Worm (Caenorhabditis elegans) whole organism, L4 larva: Measurements from ENCODE around the gene C01G10.9.
A peak's percentile ranks its signal among the peaks of the same experiment; 100 is the strongest.
"Not testable (repeated sequence)": the region's sequence is repeated elsewhere in the genome, so short reads cannot be mapped to it uniquely, and the experiment has no call there.

Experiments used
- F10B5.3 ChIP-seq: sonication (generic microtip); optimal IDR thresholded peaks from 2 replicates; lab custom pipeline; 2016; ENCODE audit warnings: mild to moderate bottlenecking, missing genetic modification characterization, missing compliant biosample characterization
- F26F4.8 ChIP-seq: fragments of 200-800 bp; sonication (Bioruptor generic); conservative IDR thresholded peaks from 2 replicates; pipeline ENCODE4 v1.3.6; 2022; ENCODE audit warnings: missing genetic modification characterization, missing compliant biosample characterization
- F49E8.2 ChIP-seq: sonication (generic microtip); optimal IDR thresholded peaks from 2 replicates; lab custom pipeline; 2016; ENCODE audit warnings: missing compliant biosample characterization, mild to moderate bottlenecking, missing genetic modification characterization, borderline replicate concordance
- T26A8.4 ChIP-seq: fragments of 200-800 bp; sonication (Bioruptor generic); IDR thresholded peaks from 2 replicates; pipeline ENCODE4 v1.3.6; 2022; ENCODE audit warnings: missing genetic modification characterization, missing compliant biosample characterization
- Y5F2A.4 ChIP-seq: fragments of 200-800 bp; sonication (Bioruptor generic); optimal IDR thresholded peaks from 2 replicates; lab custom pipeline; 2018; ENCODE audit warnings: mild to moderate bottlenecking, missing genetic modification characterization, missing compliant biosample characterization
- attf-4 ChIP-seq: sonication (generic microtip); optimal IDR thresholded peaks from 3 replicates; lab custom pipeline; 2017; ENCODE audit warnings: missing biosample characterization, missing genetic modification characterization
- ceh-28 ChIP-seq: fragments of 150-350 bp; optimal IDR thresholded peaks from 2 replicates; lab custom pipeline; 2014; ENCODE audit warnings: missing biosample characterization, missing genetic modification reagents, missing genetic modification characterization
- ceh-32 ChIP-seq: sonication (generic microtip); optimal IDR thresholded peaks from 2 replicates; lab custom pipeline; 2016; ENCODE audit warnings: mild to moderate bottlenecking, missing genetic modification characterization, missing compliant biosample characterization; ENCODE audit not compliant: poor library complexity
- ceh-44 ChIP-seq: fragments of 200-800 bp; sonication (Bioruptor generic); IDR thresholded peaks from 2 replicates; pipeline ENCODE4 v1.3.6; 2022; ENCODE audit warnings: missing genetic modification reagents, missing genetic modification characterization, missing compliant biosample characterization
- daf-12 ChIP-seq: fragments of 150-350 bp; optimal IDR thresholded peaks from 2 replicates; lab custom pipeline; 2014; ENCODE audit warnings: missing biosample characterization, missing genetic modification reagents, missing genetic modification characterization
- daf-16 ChIP-seq, 3 experiments: sonication (generic microtip); optimal IDR thresholded peaks; 2 replicates each; lab custom pipeline; 2016 to 2017; ENCODE audit warnings: missing genetic modification characterization in 3 of 3, missing genetic modification reagents in 3 of 3, mild to moderate bottlenecking in 2 of 3, missing compliant biosample characterization in 2 of 3, missing biosample characterization in 1 of 3, moderate library complexity in 1 of 3
- daf-19 ChIP-seq: fragments of 200-800 bp; sonication (Bioruptor generic); conservative IDR thresholded peaks from 2 replicates; pipeline ENCODE4 v1.3.6; 2022; ENCODE audit warnings: missing genetic modification characterization, missing compliant biosample characterization
- dmd-6 ChIP-seq: fragments of 200-800 bp; sonication (Bioruptor generic); IDR thresholded peaks from 2 replicates; pipeline ENCODE4 v1.3.6; 2022; ENCODE audit warnings: missing genetic modification reagents, missing genetic modification characterization, missing compliant biosample characterization
- duxl-1 ChIP-seq: sonication (generic microtip); optimal IDR thresholded peaks from 2 replicates; lab custom pipeline; 2016; ENCODE audit warnings: mild to moderate bottlenecking, missing genetic modification characterization, moderate library complexity, missing compliant biosample characterization; ENCODE audit not compliant: poor library complexity
- dve-1 ChIP-seq: sonication (generic microtip); optimal IDR thresholded peaks from 2 replicates; lab custom pipeline; 2017; ENCODE audit warnings: antibody characterized with exemption, mild to moderate bottlenecking, missing genetic modification characterization, missing compliant biosample characterization; ENCODE audit not compliant: insufficient read depth
- fos-1 ChIP-seq: fragments of 150-350 bp; optimal IDR thresholded peaks from 2 replicates; lab custom pipeline; 2014; ENCODE audit warnings: missing biosample characterization, missing genetic modification characterization
- hlh-30 ChIP-seq: sonication (generic microtip); optimal IDR thresholded peaks from 2 replicates; lab custom pipeline; 2017; ENCODE audit warnings: antibody characterized with exemption, mild to moderate bottlenecking, missing genetic modification characterization, missing compliant biosample characterization; ENCODE audit not compliant: insufficient read depth
- lin-13 ChIP-seq: fragments of 150-350 bp; optimal IDR thresholded peaks from 2 replicates; lab custom pipeline; 2014; ENCODE audit warnings: missing biosample characterization, missing genetic modification reagents, missing genetic modification characterization
- lin-15B ChIP-seq: fragments of 150-350 bp; sonication (generic microtip); optimal IDR thresholded peaks from 3 replicates; lab custom pipeline; 2014; ENCODE audit warnings: missing biosample characterization, missing genetic modification characterization
- lin-29 ChIP-seq: fragments of 200-800 bp; sonication (Bioruptor generic); IDR thresholded peaks from 2 replicates; pipeline ENCODE4 v1.3.6; 2022; ENCODE audit warnings: missing genetic modification reagents, missing genetic modification characterization, missing compliant biosample characterization
- mes-2 ChIP-seq: sonication (generic microtip); optimal IDR thresholded peaks from 2 replicates; lab custom pipeline; 2016; ENCODE audit warnings: missing genotype, mild to moderate bottlenecking, missing genetic modification characterization, missing compliant biosample characterization; ENCODE audit not compliant: poor library complexity, severe bottlenecking
- nhr-10 ChIP-seq: fragments of 150-350 bp; optimal IDR thresholded peaks from 2 replicates; lab custom pipeline; 2014; ENCODE audit warnings: missing biosample characterization, missing genetic modification characterization
- nhr-237 ChIP-seq: sonication (generic microtip); optimal IDR thresholded peaks from 2 replicates; lab custom pipeline; 2017; ENCODE audit warnings: missing biosample characterization, missing genetic modification characterization
- nhr-48 ChIP-seq: sonication (generic microtip); optimal IDR thresholded peaks from 2 replicates; lab custom pipeline; 2016; ENCODE audit warnings: mild to moderate bottlenecking, missing genetic modification characterization, missing compliant biosample characterization
- php-3 ChIP-seq: fragments of 200-800 bp; sonication (Bioruptor generic); IDR thresholded peaks from 2 replicates; pipeline ENCODE4 v1.3.6; 2022; ENCODE audit warnings: missing genetic modification reagents, missing genetic modification characterization, missing compliant biosample characterization
- pqm-1 ChIP-seq: sonication (generic microtip); optimal IDR thresholded peaks from 2 replicates; lab custom pipeline; 2017; ENCODE audit warnings: missing biosample characterization, missing genetic modification characterization
- rbr-2 ChIP-seq: sonication (generic microtip); optimal IDR thresholded peaks from 2 replicates; lab custom pipeline; 2016; ENCODE audit warnings: missing genotype, missing genetic modification characterization, missing compliant biosample characterization
- saeg-2 ChIP-seq: fragments of 200-800 bp; sonication (Bioruptor generic); IDR thresholded peaks from 2 replicates; pipeline ENCODE4 v1.3.6; 2022; ENCODE audit warnings: missing genetic modification reagents, missing genetic modification characterization, missing compliant biosample characterization
- skn-1 ChIP-seq: fragments of 150-350 bp; optimal IDR thresholded peaks from 2 replicates; lab custom pipeline; 2014; ENCODE audit warnings: missing biosample characterization, missing genetic modification characterization
- snpc-1.2 ChIP-seq: fragments of 200-800 bp; sonication (Bioruptor generic); IDR thresholded peaks from 2 replicates; pipeline ENCODE4 v1.3.6; 2022; ENCODE audit warnings: missing genetic modification reagents, missing genetic modification characterization, missing compliant biosample characterization
- snpc-4 ChIP-seq: fragments of 150-350 bp; optimal IDR thresholded peaks from 2 replicates; lab custom pipeline; 2014; ENCODE audit warnings: missing biosample characterization, missing genetic modification characterization
- vab-7 ChIP-seq: fragments of 200-800 bp; sonication (Bioruptor generic); IDR thresholded peaks from 2 replicates; pipeline ENCODE4 v1.3.6; 2022; ENCODE audit warnings: missing genetic modification reagents, missing genetic modification characterization, missing compliant biosample characterization
- zag-1 ChIP-seq: fragments of 150-350 bp; optimal IDR thresholded peaks from 2 replicates; lab custom pipeline; 2014; ENCODE audit warnings: missing biosample characterization, missing genetic modification characterization
- zfp-3 ChIP-seq: fragments of 200-800 bp; sonication (Bioruptor generic); conservative IDR thresholded peaks from 2 replicates; pipeline ENCODE4 v1.3.6; 2022; ENCODE audit warnings: missing genetic modification reagents, missing genetic modification characterization, missing compliant biosample characterization

The C01G10.9 gene

DNA sequence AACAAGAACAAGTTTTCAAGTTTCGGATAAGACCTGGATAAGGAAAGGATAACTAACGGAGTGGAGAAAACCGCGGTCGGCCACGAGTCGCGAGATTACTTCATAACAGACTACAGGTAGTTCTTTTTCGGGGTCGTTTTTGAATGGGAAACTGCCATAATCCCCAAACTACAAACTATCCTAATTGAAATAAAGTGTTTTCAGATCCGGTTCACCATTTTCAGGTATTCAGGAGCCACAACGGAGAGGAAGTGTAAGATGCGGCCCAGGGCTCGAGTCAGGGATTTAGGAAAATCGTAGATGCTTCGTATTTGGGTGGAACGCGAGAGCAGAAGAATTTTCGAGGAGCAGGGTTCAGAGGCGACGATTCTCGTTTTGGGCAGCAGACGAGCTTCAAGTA lies 33.6 kb downstream of the C01G10.9 start, which contains the start of gene T01G5.8:
Gene T01G5.8 (plus strand): TSS at position 301 of the 400 bp plus-strand sequence.
- TF ChIP-seq lin-15B (tag; lab: Kevin White, UChicago); attf-4; vab-7 (GFP tag; lab: Robert Waterston, UW): not testable (repeated sequence)

DNA sequence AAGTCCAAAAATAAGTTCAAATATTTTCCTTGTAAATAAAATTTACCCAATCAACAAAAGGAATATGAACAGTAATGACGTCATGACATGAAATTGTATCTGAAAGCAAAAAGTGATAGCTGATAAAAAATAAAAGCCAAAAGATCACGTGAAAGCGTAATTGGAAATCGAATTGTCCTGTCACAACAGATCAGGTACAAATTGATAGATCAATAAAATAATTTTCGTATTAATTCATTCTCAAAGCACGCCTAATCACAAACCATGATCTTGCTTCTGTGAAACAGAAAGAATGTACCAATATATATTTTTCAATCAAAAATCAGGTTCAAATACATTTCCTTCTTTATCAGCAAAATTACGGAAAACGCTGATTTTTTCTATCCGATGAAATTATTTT lies 37.2 kb downstream of the C01G10.9 start, which contains the start of gene flor-1:
Gene flor-1 (minus strand): TSS at position 101 of the 400 bp plus-strand sequence.
- peak; percentile 20 for TF ChIP-seq dve-1 (tag; lab: Kevin White, UChicago)
- TF ChIP-seq daf-12 (tag; lab: Kevin White, UChicago) = no peak
- TF ChIP-seq, all 104 proteins: peak for 1

DNA sequence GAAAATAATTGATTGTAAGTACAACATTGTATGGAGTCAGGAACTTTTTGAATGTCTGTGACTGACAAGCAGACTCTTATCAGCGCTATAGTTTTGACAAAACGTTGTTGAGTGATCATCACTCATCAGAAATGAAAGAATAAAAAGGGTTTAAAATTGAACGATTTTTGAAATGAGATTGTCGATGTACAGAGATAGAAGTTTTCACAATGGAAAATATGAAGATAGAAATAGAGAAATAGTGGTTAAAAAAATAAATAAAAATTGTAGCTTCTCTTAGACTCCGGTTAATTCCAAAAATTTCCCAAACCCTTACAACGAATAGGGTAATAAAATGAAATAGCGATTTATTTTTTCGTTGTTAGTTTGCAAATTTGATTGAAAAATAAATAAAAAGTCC lies 42.8 kb downstream of the C01G10.9 start, which contains the start of gene ugt-30:
Gene ugt-30 (minus strand): TSS at position 101 of the 400 bp plus-strand sequence.
- peak; percentile 40; the same call in 1 of the 2 replicates for TF ChIP-seq dmd-6 (GFP tag; lab: Robert Waterston, UW)

DNA sequence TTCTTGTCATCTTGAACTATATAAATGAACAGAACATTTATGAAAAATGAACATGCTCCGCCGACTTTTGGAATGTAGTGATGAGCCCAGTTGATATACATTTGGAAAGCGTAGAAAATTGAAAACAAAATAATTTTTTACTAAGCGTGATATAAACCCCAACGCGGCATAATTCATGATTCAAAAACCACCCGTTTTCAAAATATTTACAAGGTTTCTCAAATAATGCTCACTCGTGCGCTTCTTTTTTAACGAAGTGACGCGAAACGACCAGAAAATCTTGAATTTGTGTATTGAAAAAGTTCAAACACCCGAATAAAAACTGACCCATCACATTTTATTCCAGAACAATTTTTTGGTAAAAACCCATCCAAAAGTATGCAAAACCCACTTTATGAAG lies 45.1 kb downstream of the C01G10.9 start, which contains the start of gene srj-27:
Gene srj-27 (minus strand): TSS at position 101 of the 400 bp plus-strand sequence.
- no peak for TF ChIP-seq ceh-32
- no peak for TF ChIP-seq F26F4.8 (GFP tag; lab: Robert Waterston, UW)
- no peak for TF ChIP-seq T26A8.4 (GFP tag; lab: Robert Waterston, UW)
- TF ChIP-seq saeg-2 (GFP tag; lab: Robert Waterston, UW) = no peak
- no peak for TF ChIP-seq php-3 (GFP tag; lab: Robert Waterston, UW)
- no peak for TF ChIP-seq mes-2 (tag; lab: Kevin White, UChicago)
- no peak for TF ChIP-seq ceh-28 (tag; lab: Kevin White, UChicago)
- TF ChIP-seq nhr-10 (tag; lab: Kevin White, UChicago) = no peak
- no peak for TF ChIP-seq attf-4
- no peak for TF ChIP-seq lin-29 (GFP tag; lab: Robert Waterston, UW)
- TF ChIP-seq F49E8.2 = no peak
- no peak for TF ChIP-seq lin-15B (tag; lab: Kevin White, UChicago)
- TF ChIP-seq duxl-1 = no peak
- no peak for TF ChIP-seq rbr-2 (tag; lab: Kevin White, UChicago)
- no peak for TF ChIP-seq zfp-3 (GFP tag; lab: Robert Waterston, UW)
- no peak for TF ChIP-seq nhr-48 (tag; lab: Kevin White, UChicago)
- no peak for TF ChIP-seq hlh-30 (tag; lab: Kevin White, UChicago)
- no peak for TF ChIP-seq Y5F2A.4 (GFP tag; lab: Kevin White, UChicago)
- TF ChIP-seq ceh-44 = no peak
- TF ChIP-seq pqm-1 = no peak

DNA sequence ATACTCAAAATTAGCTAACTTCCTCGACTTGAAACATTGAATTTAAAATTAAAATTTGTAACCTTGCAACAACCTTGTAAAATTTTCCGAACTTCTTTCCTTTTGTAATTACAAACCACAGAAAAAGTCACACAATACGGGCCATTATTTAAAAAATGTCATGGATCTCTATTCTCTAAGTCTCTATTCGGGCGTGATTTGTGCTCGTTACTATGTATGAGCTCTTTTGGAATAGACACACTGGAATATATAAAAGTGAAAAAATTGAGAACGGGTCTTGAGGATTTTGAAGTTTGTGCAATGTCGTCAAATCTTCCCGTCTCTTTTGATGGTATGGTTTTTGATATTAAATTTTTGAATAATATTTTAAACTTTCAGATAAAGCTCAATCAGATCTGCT lies 45.6 kb downstream of the C01G10.9 start, which contains the start of gene srr-7:
Gene srr-7 (plus strand): TSS at position 301 of the 400 bp plus-strand sequence.
- TF ChIP-seq skn-1 (no peak), F10B5.3 (tag; lab: Kevin White, UChicago) (no peak), T26A8.4 (GFP tag; lab: Robert Waterston, UW) (no peak), daf-16 (GFP tag; optimal IDR thresholded peaks at IDR 0.05; lab: Kevin White, UChicago) (no peak), daf-16 (tag; optimal IDR thresholded peaks at IDR 0.05; lab: Kevin White, UChicago) (no peak), daf-19 (GFP tag; lab: Robert Waterston, UW) (no peak), snpc-1.2 (GFP tag; lab: Robert Waterston, UW) (no peak), snpc-4 (tag; lab: Kevin White, UChicago) (no peak)

DNA sequence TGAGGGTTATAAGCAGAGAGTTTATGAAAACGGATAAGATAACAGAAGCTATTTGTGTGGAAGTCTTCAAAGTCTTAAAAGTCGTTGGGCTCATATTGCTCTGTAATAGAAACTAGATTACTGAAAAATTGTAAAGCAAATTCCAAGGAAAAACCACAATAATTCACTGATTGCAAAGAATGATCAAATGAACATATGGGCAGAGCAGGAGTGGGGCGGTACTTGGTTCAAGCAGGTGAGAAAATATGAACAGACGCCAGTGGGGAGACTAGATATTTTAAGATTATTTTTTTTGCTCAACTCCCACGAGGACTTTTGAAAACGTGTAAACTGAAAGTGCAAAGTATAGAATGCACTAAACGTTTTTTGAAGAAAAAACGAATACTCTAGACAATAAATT lies 50.1 kb downstream of the C01G10.9 start, which contains the start of gene str-171:
Gene str-171 (minus strand): TSS at position 101 of the 400 bp plus-strand sequence.
- TF ChIP-seq F10B5.3 (tag; lab: Kevin White, UChicago) = no peak
- no peak for TF ChIP-seq lin-13 (GFP tag; lab: Kevin White, UChicago)
- TF ChIP-seq lin-15B (tag; lab: Kevin White, UChicago) = no peak
- TF ChIP-seq nhr-237 (tag; lab: Kevin White, UChicago) = no peak
- TF ChIP-seq Y5F2A.4 (GFP tag; lab: Kevin White, UChicago) = no peak
- no peak for TF ChIP-seq zag-1
- no peak for TF ChIP-seq hlh-30 (tag; lab: Kevin White, UChicago)
- TF ChIP-seq fos-1 (tag; lab: Kevin White, UChicago) = no peak
- no peak for TF ChIP-seq F49E8.2
- TF ChIP-seq, all 104 proteins: peak for 0
